Worm (Caenorhabditis elegans) whole organism, L3 larva: ENCODE results near the gene srb-6.

Source experiments
- R02D3.7 ChIP-seq: fragments of 150-350 bp; optimal IDR thresholded peaks from 2 replicates; lab custom pipeline; 2014; ENCODE audit warnings: missing biosample characterization, missing genetic modification characterization
- aly-2 ChIP-seq: fragments of 150-350 bp; optimal IDR thresholded peaks from 2 replicates; lab custom pipeline; 2014; ENCODE audit warnings: missing biosample characterization, missing genetic modification characterization
- ama-1 ChIP-seq: fragments of 150-350 bp; optimal IDR thresholded peaks from 2 replicates; lab custom pipeline; 2018
- ceh-28 ChIP-seq: fragments of 150-350 bp; optimal IDR thresholded peaks from 2 replicates; lab custom pipeline; 2014; ENCODE audit warnings: missing biosample characterization, missing genetic modification reagents, missing genetic modification characterization
- ceh-82 ChIP-seq: fragments of 150-350 bp; optimal IDR thresholded peaks from 2 replicates; lab custom pipeline; 2014; ENCODE audit warnings: missing biosample characterization, missing genetic modification characterization
- ceh-9 ChIP-seq: sonication (generic microtip); optimal IDR thresholded peaks from 2 replicates; lab custom pipeline; 2018; ENCODE audit warnings: missing biosample characterization, missing genetic modification characterization
- daf-12 ChIP-seq: fragments of 150-350 bp; optimal IDR thresholded peaks from 2 replicates; lab custom pipeline; 2014; ENCODE audit warnings: missing biosample characterization, missing genetic modification reagents, missing genetic modification characterization
- egl-27 ChIP-seq: sonication (generic microtip); optimal IDR thresholded peaks from 4 replicates; lab custom pipeline; 2017; ENCODE audit warnings: missing biosample characterization, missing genetic modification reagents, missing genetic modification characterization
- egl-5 ChIP-seq: fragments of 150-350 bp; optimal IDR thresholded peaks from 2 replicates; lab custom pipeline; 2017; ENCODE audit warnings: missing biosample characterization, missing genetic modification reagents, missing genetic modification characterization, inconsistent platforms
- elt-1 ChIP-seq: fragments of 150-350 bp; optimal IDR thresholded peaks from 2 replicates; lab custom pipeline; 2014; ENCODE audit warnings: missing biosample characterization, missing genetic modification characterization
- elt-2 ChIP-seq: sonication (generic microtip); optimal IDR thresholded peaks from 2 replicates; lab custom pipeline; 2016; ENCODE audit warnings: missing genetic modification reagents, mild to moderate bottlenecking, missing genetic modification characterization, missing compliant biosample characterization
- elt-3 ChIP-seq, 3 experiments: fragments of 150-350 bp in 1 of 3; sonication (generic microtip) in 2 of 3; optimal IDR thresholded peaks; 2 replicates in 2 of 3; 4 replicates in 1 of 3; lab custom pipeline; 2014 to 2017; ENCODE audit warnings: missing biosample characterization in 3 of 3, missing genetic modification characterization in 3 of 3
- eor-1 ChIP-seq, 2 experiments: fragments of 150-350 bp; optimal IDR thresholded peaks; 2 replicates each; lab custom pipeline; 2014 to 2018; ENCODE audit warnings: missing biosample characterization in 2 of 2, missing genetic modification characterization in 2 of 2
- fkh-10 ChIP-seq: sonication (generic microtip); optimal IDR thresholded peaks from 2 replicates; lab custom pipeline; 2017; ENCODE audit warnings: missing biosample characterization, missing genetic modification reagents, missing genetic modification characterization
- fkh-2 ChIP-seq: fragments of 150-350 bp; optimal IDR thresholded peaks from 2 replicates; lab custom pipeline; 2014; ENCODE audit warnings: missing biosample characterization, missing genetic modification reagents, missing genetic modification characterization
- hmg-11 ChIP-seq: sonication (generic microtip); optimal IDR thresholded peaks from 2 replicates; lab custom pipeline; 2016; ENCODE audit warnings: missing genetic modification characterization, missing compliant biosample characterization
- jun-1 ChIP-seq: fragments of 150-350 bp; optimal IDR thresholded peaks from 2 replicates; lab custom pipeline; 2014; ENCODE audit warnings: missing biosample characterization, missing genetic modification reagents, missing genetic modification characterization
- lsy-12 ChIP-seq: sonication (generic microtip); optimal IDR thresholded peaks from 2 replicates; lab custom pipeline; 2016; ENCODE audit warnings: mild to moderate bottlenecking, missing genetic modification characterization, missing compliant biosample characterization
- mdl-1 ChIP-seq: fragments of 150-350 bp; optimal IDR thresholded peaks from 2 replicates; lab custom pipeline; 2014; ENCODE audit warnings: missing biosample characterization, missing genetic modification characterization
- nfya-1 ChIP-seq: sonication (generic microtip); optimal IDR thresholded peaks from 2 replicates; lab custom pipeline; 2017; ENCODE audit warnings: missing genetic modification characterization, mild to moderate bottlenecking, missing compliant biosample characterization, antibody characterized with exemption, moderate library complexity; ENCODE audit not compliant: insufficient read depth
- nhr-12 ChIP-seq: fragments of 150-350 bp; optimal IDR thresholded peaks from 2 replicates; lab custom pipeline; 2014; ENCODE audit warnings: missing biosample characterization, missing genetic modification characterization
- nhr-23 ChIP-seq: fragments of 150-350 bp; optimal IDR thresholded peaks from 2 replicates; lab custom pipeline; 2014; ENCODE audit warnings: missing biosample characterization, missing genetic modification reagents, missing genetic modification characterization
- nhr-237 ChIP-seq: fragments of 150-350 bp; optimal IDR thresholded peaks from 2 replicates; lab custom pipeline; 2014; ENCODE audit warnings: missing biosample characterization, missing genetic modification characterization
- nhr-25 ChIP-seq: sonication (generic microtip); optimal IDR thresholded peaks from 2 replicates; lab custom pipeline; 2017; ENCODE audit warnings: missing biosample characterization, missing genetic modification characterization
- nhr-43 ChIP-seq: sonication (generic microtip); optimal IDR thresholded peaks from 2 replicates; lab custom pipeline; 2016; ENCODE audit warnings: mild to moderate bottlenecking, missing genetic modification characterization, missing compliant biosample characterization; ENCODE audit not compliant: poor library complexity, severe bottlenecking
- nhr-67 ChIP-seq: fragments of 150-350 bp; optimal IDR thresholded peaks from 2 replicates; lab custom pipeline; 2014; ENCODE audit warnings: missing biosample characterization, missing genetic modification characterization
- nhr-76 ChIP-seq: fragments of 150-350 bp; sonication (generic microtip); optimal IDR thresholded peaks from 5 replicates; lab custom pipeline; 2014; ENCODE audit warnings: missing biosample characterization, missing genetic modification characterization
- nhr-77 ChIP-seq: fragments of 150-350 bp; optimal IDR thresholded peaks from 2 replicates; lab custom pipeline; 2014; ENCODE audit warnings: missing biosample characterization, missing genetic modification characterization
- pqm-1 ChIP-seq: fragments of 150-350 bp; optimal IDR thresholded peaks from 2 replicates; lab custom pipeline; 2017; ENCODE audit warnings: missing biosample characterization, missing genetic modification characterization, inconsistent platforms
- sea-2 ChIP-seq: fragments of 150-350 bp; sonication (generic microtip); optimal IDR thresholded peaks from 4 replicates; lab custom pipeline; 2014; ENCODE audit warnings: missing biosample characterization, missing genetic modification reagents, missing genetic modification characterization
- skn-1 ChIP-seq: fragments of 150-350 bp; optimal IDR thresholded peaks from 2 replicates; lab custom pipeline; 2014; ENCODE audit warnings: missing biosample characterization, missing genetic modification characterization
- snpc-4 ChIP-seq: fragments of 150-350 bp; optimal IDR thresholded peaks from 2 replicates; lab custom pipeline; 2014; ENCODE audit warnings: missing biosample characterization, missing genetic modification characterization
- unc-39 ChIP-seq: sonication (generic microtip); optimal IDR thresholded peaks from 4 replicates; lab custom pipeline; 2017; ENCODE audit warnings: missing biosample characterization, missing genetic modification characterization
- unc-62 ChIP-seq: fragments of 150-350 bp; sonication (generic microtip); optimal IDR thresholded peaks from 4 replicates; lab custom pipeline; 2014; ENCODE audit warnings: missing biosample characterization, missing genetic modification reagents, missing genetic modification characterization
- zag-1 ChIP-seq: fragments of 150-350 bp; optimal IDR thresholded peaks from 2 replicates; lab custom pipeline; 2014; ENCODE audit warnings: missing biosample characterization, missing genetic modification characterization
- ztf-11 ChIP-seq: fragments of 150-350 bp; optimal IDR thresholded peaks from 2 replicates; lab custom pipeline; 2014; ENCODE audit warnings: missing biosample characterization, missing genetic modification characterization
- ztf-4 ChIP-seq: fragments of 150-350 bp; optimal IDR thresholded peaks from 2 replicates; lab custom pipeline; 2014; ENCODE audit warnings: missing biosample characterization, missing genetic modification characterization

Gene srb-6

DNA sequence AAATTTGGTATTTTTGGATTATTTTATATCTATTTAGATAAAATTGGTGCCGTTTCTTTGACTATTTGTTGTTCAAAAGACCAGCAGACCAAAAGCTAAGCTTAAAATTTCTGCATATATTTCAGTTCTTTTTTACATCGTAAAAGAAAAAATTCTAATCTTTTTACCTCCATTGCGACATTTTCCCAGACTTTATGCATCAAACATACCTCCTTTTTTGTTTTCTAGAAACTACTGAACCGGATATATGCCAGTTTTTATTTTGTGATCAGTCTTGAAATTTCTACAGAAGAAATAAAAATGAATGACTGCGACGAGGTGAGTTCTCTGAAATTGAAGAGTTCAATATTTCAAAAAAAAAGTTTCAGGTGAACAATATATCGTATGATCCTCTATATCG lies at the start of gene srb-6:
TSS of gene srb-6 (plus strand) at position 301 of the 400 bp plus-strand sequence.
- TF ChIP-seq snpc-4 (tag; lab: Kevin White, UChicago) (no peak), nhr-43 (tag; lab: Kevin White, UChicago) (no peak), fkh-2 (tag; lab: Kevin White, UChicago) (no peak), nhr-67 (tag; lab: Kevin White, UChicago) (no peak), unc-62 (GFP tag; lab: Kevin White, UChicago) (no peak), nfya-1 (tag; lab: Kevin White, UChicago) (no peak), nhr-237 (tag; lab: Kevin White, UChicago) (no peak), mdl-1 (no peak), ztf-11 (tag; lab: Kevin White, UChicago) (no peak), R02D3.7 (tag; lab: Kevin White, UChicago) (no peak), unc-39 (tag; lab: Kevin White, UChicago) (no peak), pqm-1 (tag; lab: Kevin White, UChicago) (no peak), jun-1 (tag; lab: Kevin White, UChicago) (no peak), zag-1 (tag; lab: Kevin White, UChicago) (no peak), elt-1 (tag; lab: Kevin White, UChicago) (no peak), elt-3 (tag; optimal IDR thresholded peaks at IDR 0.05; lab: Kevin White, UChicago) (no peak)

ce11 chrII:10146488-10146887 lies 48.2 kb upstream of the srb-6 start, which contains the start of gene pax-3:
TSS of gene pax-3 (plus strand) at chrII:10146570.
- no peak for TF ChIP-seq zag-1 (tag; lab: Kevin White, UChicago)
- TF ChIP-seq sea-2 = no peak
- no peak for TF ChIP-seq ceh-9 (tag; lab: Kevin White, UChicago)
- TF ChIP-seq nhr-43 (tag; lab: Kevin White, UChicago) = no peak
- no peak for TF ChIP-seq egl-27 (tag; lab: Kevin White, UChicago)
- no peak for TF ChIP-seq R02D3.7 (tag; lab: Kevin White, UChicago)

- TF ChIP-seq unc-62 (GFP tag; lab: Kevin White, UChicago) (no peak), elt-2 (tag; lab: Kevin White, UChicago) (no peak), fkh-2 (tag; lab: Kevin White, UChicago) (no peak), hmg-11 (tag; lab: Kevin White, UChicago) (no peak), R02D3.7 (tag; lab: Kevin White, UChicago) (no peak), ceh-28 (tag; lab: Kevin White, UChicago) (no peak)
- TF ChIP-seq, all 47 proteins: peak for 0
These were observed 47.2 kb upstream of the srb-6 start for ce11 chrII:10147502-10147901.

ce11 chrII:10155106-10155505 lies 39.6 kb upstream of the srb-6 start, which contains the start of gene nlp-63:
TSS of gene nlp-63 (plus strand) at chrII:10155406.
- TF ChIP-seq nhr-77 (tag; lab: Kevin White, UChicago) (no peak), nhr-25 (tag; lab: Kevin White, UChicago) (no peak), elt-1 (tag; lab: Kevin White, UChicago) (no peak), pqm-1 (tag; lab: Kevin White, UChicago) (no peak), snpc-4 (tag; lab: Kevin White, UChicago) (no peak), daf-12 (tag; lab: Kevin White, UChicago) (no peak), ama-1 (lab: Kevin White, UChicago) (no peak), ceh-82 (tag; lab: Kevin White, UChicago) (no peak), R02D3.7 (tag; lab: Kevin White, UChicago) (no peak), lsy-12 (tag; lab: Kevin White, UChicago) (no peak), fkh-10 (no peak), aly-2 (tag; lab: Kevin White, UChicago) (no peak), ceh-28 (tag; lab: Kevin White, UChicago) (no peak), eor-1 (tag; optimal IDR thresholded peaks at IDR 0.05; lab: Kevin White, UChicago) (no peak)

DNA sequence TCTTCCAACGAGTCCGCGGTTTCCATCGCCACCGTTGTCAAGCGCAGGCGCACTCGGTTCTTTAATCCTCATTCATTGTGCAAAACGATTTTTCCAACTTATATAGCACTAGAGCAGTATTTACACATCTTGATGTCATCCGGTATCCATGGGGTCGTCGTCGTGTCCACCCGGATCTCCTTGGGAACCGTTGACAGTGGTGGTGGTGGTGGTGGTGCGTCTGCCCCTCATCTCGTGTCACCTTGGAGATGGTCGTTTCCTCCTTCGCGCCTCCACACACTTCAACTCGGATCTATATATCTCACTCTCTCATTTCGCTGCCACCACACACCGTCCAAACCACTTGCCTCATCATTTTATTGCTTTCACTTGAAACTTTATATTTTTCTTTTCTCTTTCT lies 31.9 kb upstream of the srb-6 start:
- TF ChIP-seq unc-39 (tag; lab: Kevin White, UChicago) (no peak), egl-5 (tag; lab: Kevin White, UChicago) (no peak), nhr-43 (tag; lab: Kevin White, UChicago) (no peak), daf-12 (tag; lab: Kevin White, UChicago) (no peak), elt-1 (tag; lab: Kevin White, UChicago) (no peak), nhr-25 (tag; lab: Kevin White, UChicago) (no peak), nhr-67 (tag; lab: Kevin White, UChicago) (no peak), nhr-76 (no peak), fkh-10 (no peak), skn-1 (tag; lab: Kevin White, UChicago) (no peak), nhr-23 (tag; lab: Kevin White, UChicago) (no peak), ztf-4 (tag; lab: Kevin White, UChicago) (no peak), nhr-12 (tag; lab: Kevin White, UChicago) (no peak)
- TF ChIP-seq, all 47 proteins: peak for 0
